Worm (Caenorhabditis elegans): ENCODE measurements around the gene ess-2.

- TF ChIP-seq unc-130 (tag; optimal IDR thresholded peaks at IDR 0.05) (no peak), pqm-1 (tag; optimal IDR thresholded peaks at IDR 0.05) (no peak), fkh-10 (GFP tag; optimal IDR thresholded peaks at IDR 0.05) (no peak), lin-39 (tag; optimal IDR thresholded peaks at IDR 0.05) (no peak), mdl-1 (tag; optimal IDR thresholded peaks at IDR 0.05) (no peak), lsy-2 (tag; optimal IDR thresholded peaks at IDR 0.05) (no peak), ces-1 (GFP tag; optimal IDR thresholded peaks at IDR 0.05) (no peak), nhr-237 (tag; optimal IDR thresholded peaks at IDR 0.05) (no peak), unc-86 (tag; optimal IDR thresholded peaks at IDR 0.05) (no peak)
Measured at ce11 chrIII:8512279-8512942, 22.3 kb upstream of the ess-2 start.
